Worm (Caenorhabditis elegans): ENCODE measurements around the gene srbc-41.

srbc-41 gene

DNA sequence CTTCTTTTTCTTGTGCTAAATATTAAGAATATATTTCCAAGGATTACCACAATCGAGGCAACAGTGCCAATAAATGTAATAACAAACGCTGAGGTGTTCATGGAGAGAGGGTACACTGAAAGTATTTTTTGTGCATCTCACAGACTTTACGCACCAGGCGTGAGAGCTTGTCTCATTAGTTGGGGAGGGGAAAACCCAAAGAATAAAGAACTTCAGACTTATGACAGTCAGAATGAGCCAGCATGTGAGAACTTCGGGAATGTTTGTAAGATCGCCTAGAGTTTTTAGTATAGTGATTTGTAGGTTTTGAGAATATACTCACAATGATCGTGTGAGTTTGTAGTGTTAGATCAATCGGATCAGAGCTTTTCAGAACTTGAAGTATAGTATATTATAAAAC lies at the start of gene srbc-41:
srbc-41 (minus strand) TSS at position 101 of the 400 bp plus-strand sequence.
- no peak for TF ChIP-seq fkh-4 (tag; optimal IDR thresholded peaks at IDR 0.05; ENCODE audit: borderline replicate concordance)
- no peak for TF ChIP-seq ets-5 (GFP tag; IDR thresholded peaks at IDR 0.05)
- no peak for TF ChIP-seq fkh-8 (tag; optimal IDR thresholded peaks at IDR 0.05)
- no peak for TF ChIP-seq xbp-1 (tag; optimal IDR thresholded peaks at IDR 0.05)
- TF ChIP-seq snpc-4 (tag; optimal IDR thresholded peaks at IDR 0.05) = no peak
- no peak for TF ChIP-seq nhr-85 (tag)
- no peak for TF ChIP-seq unc-62 (GFP tag; optimal IDR thresholded peaks at IDR 0.05)
- no peak for TF ChIP-seq unc-30 (tag; optimal IDR thresholded peaks at IDR 0.05)
- no peak for TF ChIP-seq tlp-1 (tag; optimal IDR thresholded peaks at IDR 0.05)
- no peak for TF ChIP-seq lsy-2 (tag; optimal IDR thresholded peaks at IDR 0.05)
- no peak for TF ChIP-seq jun-1 (tag; optimal IDR thresholded peaks at IDR 0.05)
- no peak for TF ChIP-seq zip-4 (GFP tag; optimal IDR thresholded peaks at IDR 0.05)
- no peak for TF ChIP-seq unc-130 (tag; optimal IDR thresholded peaks at IDR 0.05)
- TF ChIP-seq snu-23 (GFP tag; optimal IDR thresholded peaks at IDR 0.05) = no peak
- TF ChIP-seq lin-39 (tag; optimal IDR thresholded peaks at IDR 0.05) = no peak

DNA sequence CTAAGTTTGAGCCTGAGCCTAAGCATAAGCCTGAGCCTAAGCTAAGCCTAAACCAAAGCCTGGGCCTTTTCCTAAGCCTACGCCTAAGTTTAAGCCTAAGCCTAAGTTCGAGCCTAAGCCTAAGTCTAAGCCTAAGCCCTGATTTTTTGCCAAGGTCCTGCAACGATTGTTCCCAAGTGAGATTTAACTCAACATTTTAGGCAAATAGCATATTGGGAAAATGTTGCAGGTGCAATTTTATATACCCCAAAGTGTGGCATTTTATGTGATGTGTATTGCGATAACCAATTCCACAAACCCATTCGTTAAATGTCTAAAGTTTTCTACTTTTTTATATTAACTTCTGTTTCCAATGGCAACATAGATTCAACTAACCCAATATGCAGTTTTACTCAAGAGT lies 47.6 kb upstream of the srbc-41 start, which contains the start of gene irld-40:
irld-40 (plus strand) TSS at position 301 of the 400 bp plus-strand sequence.
- TF ChIP-seq snpc-4 (tag; optimal IDR thresholded peaks at IDR 0.05) (no peak), nhr-20 (tag; optimal IDR thresholded peaks at IDR 0.05) (no peak), irx-1 (tag; optimal IDR thresholded peaks at IDR 0.05) (no peak), lin-39 (tag; optimal IDR thresholded peaks at IDR 0.05) (no peak), nhr-19 (GFP tag; conservative IDR thresholded peaks at IDR 0.05) (no peak), efl-1 (optimal IDR thresholded peaks at IDR 0.05) (no peak), efl-1 (GFP tag; optimal IDR thresholded peaks at IDR 0.05 in 1 of 2) (no peak), nhr-76 (tag; optimal IDR thresholded peaks at IDR 0.05) (no peak)

DNA sequence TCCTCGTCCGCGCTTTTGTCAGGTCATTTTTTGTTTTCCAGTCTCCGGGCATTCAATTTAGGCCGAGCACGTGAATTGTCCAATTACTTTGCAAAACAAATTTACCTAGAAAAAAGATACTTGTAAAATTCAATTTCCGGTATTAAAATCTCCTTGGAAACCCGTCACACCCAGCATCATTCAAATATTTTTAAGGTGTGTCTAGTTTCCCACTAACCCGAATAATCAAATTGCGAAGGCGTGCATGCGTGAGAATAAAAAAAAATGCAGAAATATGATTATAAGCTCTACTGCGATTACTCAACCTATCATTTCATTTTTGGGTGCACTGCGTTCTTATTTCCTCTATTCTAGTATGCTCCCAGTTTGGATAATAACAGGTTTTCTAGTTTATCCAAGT lies 40.2 kb upstream of the srbc-41 start, which contains the start of gene irld-11:
irld-11 (plus strand) TSS at position 301 of the 400 bp plus-strand sequence.
- peak; percentile 82 for TF ChIP-seq fkh-8 (tag; optimal IDR thresholded peaks at IDR 0.05)
- peak; percentile 32 for TF ChIP-seq nhr-20 (tag; optimal IDR thresholded peaks at IDR 0.05)
- no peak for TF ChIP-seq nhr-90 (tag; optimal IDR thresholded peaks at IDR 0.05; ENCODE audit: poor library complexity)
- no peak for TF ChIP-seq xbp-1 (tag; optimal IDR thresholded peaks at IDR 0.05)

DNA sequence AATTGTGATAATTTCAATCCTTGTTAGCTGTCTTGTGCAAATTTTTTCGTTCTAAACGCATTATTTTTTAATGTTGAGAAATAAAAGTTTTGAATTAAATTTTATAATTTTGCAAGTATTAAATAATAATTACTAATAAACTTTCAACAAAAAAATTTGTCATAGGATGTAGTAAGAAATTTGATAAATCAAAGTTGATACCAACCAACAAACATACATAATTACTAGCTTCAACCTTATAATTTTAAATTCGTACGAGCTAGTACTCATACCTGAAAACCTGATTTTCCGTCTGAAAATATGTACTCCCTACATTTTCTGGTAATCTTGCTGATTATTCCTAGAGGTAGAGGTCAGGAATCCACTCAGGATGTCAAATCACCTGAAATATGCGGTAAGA lies 36.4 kb upstream of the srbc-41 start, which contains the start of gene irld-44:
irld-44 (plus strand) TSS at position 301 of the 400 bp plus-strand sequence.
- TF ChIP-seq C04F5.9 (tag; optimal IDR thresholded peaks at IDR 0.05) = no peak
- no peak for TF ChIP-seq nhr-28 (tag; optimal IDR thresholded peaks at IDR 0.05)
- TF ChIP-seq C16A3.4 (tag; optimal IDR thresholded peaks at IDR 0.05) = no peak
- no peak for TF ChIP-seq F16B12.6 (tag; optimal IDR thresholded peaks at IDR 0.05)
- TF ChIP-seq aly-2 (tag; optimal IDR thresholded peaks at IDR 0.05) = no peak
- TF ChIP-seq sptf-1 (tag; optimal IDR thresholded peaks at IDR 0.05) = no peak
- TF ChIP-seq zag-1 (tag; optimal IDR thresholded peaks at IDR 0.05) = no peak
- no peak for TF ChIP-seq ceh-63 (GFP tag; optimal IDR thresholded peaks at IDR 0.05)
- no peak for TF ChIP-seq skn-1 (tag; optimal IDR thresholded peaks at IDR 0.05)

DNA sequence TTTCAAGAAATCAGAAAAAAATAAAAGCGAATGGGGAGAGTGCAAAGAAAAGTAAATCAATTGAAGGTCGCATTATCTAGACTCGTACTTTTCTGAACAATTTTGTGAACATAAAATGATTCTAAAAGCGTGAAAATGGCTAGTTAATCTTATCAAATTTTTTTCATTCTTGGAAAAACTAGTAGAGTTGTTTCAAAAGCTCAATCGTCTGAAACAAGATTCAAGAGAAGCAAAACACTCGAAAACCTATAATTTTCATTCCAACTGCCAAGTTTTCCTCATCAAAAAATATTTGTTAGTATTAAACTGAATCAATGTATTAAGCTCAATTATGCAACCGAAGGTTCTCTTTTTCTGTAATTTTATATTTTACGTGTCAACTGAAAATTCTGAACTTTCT lies 33.4 kb upstream of the srbc-41 start, which contains the start of gene irld-45:
irld-45 (plus strand) TSS at position 301 of the 400 bp plus-strand sequence.
- no peak for TF ChIP-seq jun-1 (tag; optimal IDR thresholded peaks at IDR 0.05)
- no peak for TF ChIP-seq C04F5.9 (tag; optimal IDR thresholded peaks at IDR 0.05)
- no peak for TF ChIP-seq sptf-1 (tag; optimal IDR thresholded peaks at IDR 0.05)
- no peak for TF ChIP-seq hlh-17 (GFP tag; optimal IDR thresholded peaks at IDR 0.05; ENCODE audit: borderline replicate concordance)
- TF ChIP-seq aly-2 (tag; optimal IDR thresholded peaks at IDR 0.05) = no peak
- no peak for TF ChIP-seq dpl-1 (GFP tag; optimal IDR thresholded peaks at IDR 0.05)
- no peak for TF ChIP-seq nhr-19 (GFP tag; conservative IDR thresholded peaks at IDR 0.05)
- TF ChIP-seq isw-1 (GFP tag; IDR thresholded peaks at IDR 0.05) = no peak
- TF ChIP-seq ceh-8 (GFP tag; optimal IDR thresholded peaks at IDR 0.05) = no peak
- no peak for TF ChIP-seq lir-3 (tag; optimal IDR thresholded peaks at IDR 0.05; ENCODE audit: poor library complexity)
- TF ChIP-seq aha-1 (tag; optimal IDR thresholded peaks at IDR 0.05) = no peak
- no peak for TF ChIP-seq tbx-2 (tag; optimal IDR thresholded peaks at IDR 0.05)
- TF ChIP-seq mdl-1 (tag; optimal IDR thresholded peaks at IDR 0.05) = no peak
- TF ChIP-seq grh-1 (GFP tag; IDR thresholded peaks at IDR 0.05) = no peak
- no peak for TF ChIP-seq ama-1 (optimal IDR thresholded peaks at IDR 0.05)
- TF ChIP-seq skn-1 (tag; optimal IDR thresholded peaks at IDR 0.05) = no peak
- no peak for TF ChIP-seq unc-130 (tag; optimal IDR thresholded peaks at IDR 0.05)
- TF ChIP-seq nhr-237 (tag; optimal IDR thresholded peaks at IDR 0.05) = no peak
- TF ChIP-seq elt-2 (tag; optimal IDR thresholded peaks at IDR 0.05) = no peak
- no peak for TF ChIP-seq mep-1 (tag; optimal IDR thresholded peaks at IDR 0.05)
